Fruit fly (Drosophila melanogaster) whole organism, embryonic: Measurements from ENCODE around the gene CG43886.

Experiments used
- Bgb ChIP-seq: fragments of 200-800 bp; sonication (Bioruptor generic); IDR thresholded peaks from 2 replicates; pipeline ENCODE4 v1.3.6; 2022; ENCODE audit warnings: missing biosample characterization, missing genetic modification characterization; ENCODE audit not compliant: partially characterized antibody
- CG10979 ChIP-seq: fragments of 200-800 bp; sonication (Bioruptor generic); optimal IDR thresholded peaks from 2 replicates; lab custom pipeline; 2018; ENCODE audit warnings: missing biosample characterization, mild to moderate bottlenecking, missing genetic modification characterization, moderate library complexity
- CG11456 ChIP-seq: fragments of 200-800 bp; sonication (Bioruptor generic); IDR thresholded peaks from 3 replicates; pipeline ENCODE4 v1.3.6; 2022; ENCODE audit warnings: missing biosample characterization, missing genetic modification characterization
- CG15073 ChIP-seq: fragments of 200-800 bp; sonication (Bioruptor generic); optimal IDR thresholded peaks from 2 replicates; lab custom pipeline; 2016; ENCODE audit warnings: missing biosample characterization, missing genetic modification characterization
- CG15269 ChIP-seq: fragments of 200-800 bp; sonication (Bioruptor generic); optimal IDR thresholded peaks from 2 replicates; lab custom pipeline; 2018; ENCODE audit warnings: missing biosample characterization, mild to moderate bottlenecking, missing genetic modification characterization, moderate library complexity
- CG17802 ChIP-seq: fragments of 200-800 bp; sonication (Bioruptor generic); optimal IDR thresholded peaks from 2 replicates; lab custom pipeline; 2018; ENCODE audit warnings: missing biosample characterization, mild to moderate bottlenecking, missing genetic modification characterization, moderate library complexity
- CG17829 ChIP-seq: fragments of 200-800 bp; optimal IDR thresholded peaks from 2 replicates; lab custom pipeline; 2019; ENCODE audit warnings: missing biosample characterization, mild to moderate bottlenecking, missing genetic modification characterization, moderate library complexity
- CG1832 ChIP-seq: fragments of 200-800 bp; sonication (Bioruptor generic); optimal IDR thresholded peaks from 2 replicates; lab custom pipeline; 2017; ENCODE audit warnings: missing biosample characterization, mild to moderate bottlenecking, missing genetic modification characterization, inconsistent platforms
- CG2202 ChIP-seq: fragments of 200-800 bp; sonication (Bioruptor generic); optimal IDR thresholded peaks from 2 replicates; lab custom pipeline; 2018; ENCODE audit warnings: missing biosample characterization, mild to moderate bottlenecking, missing genetic modification characterization
- CG2712 ChIP-seq: fragments of 200-800 bp; optimal IDR thresholded peaks from 3 replicates; lab custom pipeline; 2019; ENCODE audit warnings: missing biosample characterization, mild to moderate bottlenecking, missing genetic modification characterization, moderate library complexity
- CG3726 ChIP-seq: fragments of 200-800 bp; sonication (Bioruptor generic); IDR thresholded peaks from 3 replicates; pipeline ENCODE4, ENCODE4 v1.3.6; 2022; ENCODE audit warnings: missing biosample characterization, missing genetic modification characterization
- CG4730 ChIP-seq: fragments of 200-800 bp; sonication (Bioruptor generic); IDR thresholded peaks from 2 replicates; pipeline ENCODE4 v1.3.6; 2022; ENCODE audit warnings: missing biosample characterization, missing genetic modification characterization
- CG4854 ChIP-seq: fragments of 200-800 bp; sonication (Bioruptor generic); optimal IDR thresholded peaks from 2 replicates; lab custom pipeline; 2016; ENCODE audit warnings: missing biosample characterization, missing genetic modification characterization, inconsistent platforms
- CG5245 ChIP-seq: fragments of 200-800 bp; sonication (Bioruptor generic); optimal IDR thresholded peaks from 3 replicates; lab custom pipeline; 2016; ENCODE audit warnings: missing biosample characterization, missing genetic modification characterization
- CG7839 ChIP-seq: fragments of 200-800 bp; sonication (Bioruptor generic); optimal IDR thresholded peaks from 3 replicates; lab custom pipeline; 2018; ENCODE audit warnings: missing biosample characterization, mild to moderate bottlenecking, missing genetic modification characterization, moderate library complexity
- CG7928 ChIP-seq: fragments of 200-800 bp; sonication (Bioruptor generic); optimal IDR thresholded peaks from 2 replicates; lab custom pipeline; 2017; ENCODE audit warnings: missing biosample characterization, mild to moderate bottlenecking, missing genetic modification characterization
- CG8290 ChIP-seq, 3 experiments: fragments of 200-800 bp; sonication (Bioruptor generic); optimal IDR thresholded peaks; 2 replicates each; lab custom pipeline; 2016 to 2019; ENCODE audit warnings: missing biosample characterization in 3 of 3, missing genetic modification characterization in 3 of 3, mild to moderate bottlenecking in 2 of 3, moderate library complexity in 1 of 3
- CG9437 ChIP-seq: fragments of 200-800 bp; sonication (Bioruptor generic); optimal IDR thresholded peaks from 2 replicates; lab custom pipeline; 2018; ENCODE audit warnings: missing biosample characterization, mild to moderate bottlenecking, missing genetic modification characterization
- CG9727 ChIP-seq: fragments of 200-800 bp; sonication (Bioruptor generic); optimal IDR thresholded peaks from 3 replicates; lab custom pipeline; 2017; ENCODE audit warnings: missing biosample characterization, mild to moderate bottlenecking, missing genetic modification characterization
- E2f2 ChIP-seq: fragments of 200-800 bp; sonication (Bioruptor generic); IDR thresholded peaks from 2 replicates; pipeline ENCODE4 v1.3.6; 2022; ENCODE audit warnings: missing biosample characterization, missing genetic modification characterization
- GATAe ChIP-seq: fragments of 200-800 bp; sonication (Bioruptor generic); conservative IDR thresholded peaks from 2 replicates; pipeline ENCODE4 v1.3.6; 2022; ENCODE audit warnings: missing biosample characterization, missing genetic modification characterization
- Gsc ChIP-seq: fragments of 200-800 bp; sonication (Bioruptor generic); IDR thresholded peaks from 2 replicates; pipeline ENCODE4 v1.3.6; 2022; ENCODE audit warnings: missing biosample characterization, missing genetic modification characterization
- Gug ChIP-seq: fragments of 200-800 bp; sonication (Bioruptor generic); IDR thresholded peaks from 4 replicates; pipeline ENCODE4 v1.3.6; 2022; ENCODE audit warnings: missing biosample characterization, missing genetic modification characterization
- HHEX ChIP-seq: fragments of 200-800 bp; sonication (Bioruptor generic); optimal IDR thresholded peaks from 3 replicates; lab custom pipeline; 2017; ENCODE audit warnings: missing biosample characterization, mild to moderate bottlenecking, missing genetic modification characterization, missing genetic modification reagents
- Hmx ChIP-seq: fragments of 200-800 bp; sonication (Bioruptor generic); optimal IDR thresholded peaks from 2 replicates; lab custom pipeline; 2016; ENCODE audit warnings: missing biosample characterization, missing genetic modification characterization
- Hr3 ChIP-seq: fragments of 200-800 bp; sonication (Bioruptor generic); optimal IDR thresholded peaks from 3 replicates; lab custom pipeline; 2016; ENCODE audit warnings: missing biosample characterization, missing genetic modification characterization
- Mes4 ChIP-seq: fragments of 200-800 bp; sonication (Bioruptor generic); optimal IDR thresholded peaks from 2 replicates; lab custom pipeline; 2016; ENCODE audit warnings: missing biosample characterization, missing genetic modification characterization
- Pdp1 ChIP-seq, 2 experiments: fragments of 200-800 bp; sonication (Bioruptor generic); optimal IDR thresholded peaks; 3 replicates each; lab custom pipeline; 2016; ENCODE audit warnings: missing biosample characterization in 2 of 2, missing genetic modification characterization in 2 of 2, mild to moderate bottlenecking in 1 of 2, moderate library complexity in 1 of 2
- Ravus ChIP-seq: fragments of 200-800 bp; sonication (Bioruptor generic); IDR thresholded peaks from 2 replicates; pipeline ENCODE4 v1.3.6; 2022; ENCODE audit warnings: missing biosample characterization, missing genetic modification characterization
- Tbp ChIP-seq: fragments of >200 bp; optimal IDR thresholded peaks from 2 replicates; lab custom pipeline; 2018; ENCODE audit warnings: missing biosample characterization, missing genetic modification characterization
- Trl ChIP-seq, 3 experiments: fragments of >200 bp in 2 of 3; fragments of 200-800 bp in 1 of 3; sonication (Bioruptor generic) in 1 of 3; optimal IDR thresholded peaks; 2 replicates in 1 of 3; 3 replicates in 2 of 3; lab custom pipeline; 2016 to 2017; ENCODE audit warnings: missing biosample characterization in 1 of 3, missing genetic modification characterization in 1 of 3
- Xbp1 ChIP-seq: fragments of 200-800 bp; sonication (Bioruptor generic); optimal IDR thresholded peaks from 3 replicates; lab custom pipeline; 2016; ENCODE audit warnings: missing biosample characterization, mild to moderate bottlenecking, missing genetic modification characterization
- abd-A ChIP-seq: fragments of 200-800 bp; sonication (Bioruptor generic); optimal IDR thresholded peaks from 3 replicates; lab custom pipeline; 2019; ENCODE audit warnings: missing biosample characterization, mild to moderate bottlenecking, missing genetic modification characterization, moderate library complexity
- bab2 ChIP-seq: fragments of 200-800 bp; sonication (Bioruptor generic); optimal IDR thresholded peaks from 2 replicates; lab custom pipeline; 2016; ENCODE audit warnings: missing biosample characterization, missing genetic modification characterization
- br ChIP-seq: fragments of >200 bp; optimal IDR thresholded peaks from 2 replicates; lab custom pipeline; 2017
- btn ChIP-seq: fragments of 200-800 bp; sonication (Bioruptor generic); optimal IDR thresholded peaks from 2 replicates; lab custom pipeline; 2016; ENCODE audit warnings: missing biosample characterization, missing genetic modification characterization
- chinmo ChIP-seq: fragments of 200-800 bp; sonication (Bioruptor generic); IDR thresholded peaks from 4 replicates; pipeline ENCODE4 v1.3.6; 2022; ENCODE audit warnings: missing biosample characterization, missing genetic modification characterization; ENCODE audit not compliant: partially characterized antibody
- en ChIP-seq: fragments of 200-800 bp; sonication (Bioruptor generic); optimal IDR thresholded peaks from 2 replicates; lab custom pipeline; 2016; ENCODE audit warnings: missing biosample characterization, missing genetic modification characterization
- exex ChIP-seq: fragments of 200-800 bp; sonication (Bioruptor generic); optimal IDR thresholded peaks from 4 replicates; lab custom pipeline; 2018; ENCODE audit warnings: missing biosample characterization, mild to moderate bottlenecking, missing genetic modification characterization, moderate library complexity
- ind ChIP-seq: fragments of 200-800 bp; sonication (Bioruptor generic); optimal IDR thresholded peaks from 3 replicates; lab custom pipeline; 2016; ENCODE audit warnings: missing biosample characterization, missing genetic modification characterization
- lab ChIP-seq: fragments of 200-800 bp; sonication (Bioruptor generic); optimal IDR thresholded peaks from 3 replicates; lab custom pipeline; 2017; ENCODE audit warnings: missing biosample characterization, missing genetic modification characterization, mild to moderate bottlenecking, moderate library complexity, missing genetic modification reagents
- lmd ChIP-seq: fragments of 200-800 bp; sonication (Bioruptor generic); IDR thresholded peaks from 2 replicates; pipeline ENCODE4 v1.3.6; 2022; ENCODE audit warnings: missing biosample characterization, missing genetic modification characterization
- lola ChIP-seq, 3 experiments: fragments of >200 bp in 2 of 3; fragments of 200-800 bp in 1 of 3; sonication (Bioruptor generic) in 1 of 3; optimal IDR thresholded peaks; 2 replicates each; lab custom pipeline; 2017 to 2019; ENCODE audit warnings: missing biosample characterization in 3 of 3, missing genetic modification characterization in 3 of 3, mild to moderate bottlenecking in 1 of 3, moderate library complexity in 1 of 3
- nmo ChIP-seq: fragments of 200-800 bp; sonication (Bioruptor generic); optimal IDR thresholded peaks from 2 replicates; lab custom pipeline; 2018; ENCODE audit warnings: missing biosample characterization, mild to moderate bottlenecking, missing genetic modification characterization, moderate library complexity
- pan ChIP-seq, 4 experiments: fragments of >200 bp in 3 of 4; fragments of 200-800 bp in 1 of 4; sonication (Bioruptor generic) in 1 of 4; optimal IDR thresholded peaks in 3 of 4; IDR thresholded peaks in 1 of 4; 2 replicates each; pipeline versions ENCODE4 v1.3.6 to Lab custom; 2017 to 2022; ENCODE audit warnings: missing biosample characterization in 2 of 4, missing genetic modification characterization in 2 of 4, mixed read lengths in 1 of 4
- rib ChIP-seq: fragments of 200-800 bp; sonication (Bioruptor generic); IDR thresholded peaks from 2 replicates; pipeline ENCODE4 v1.3.6; 2022; ENCODE audit warnings: missing biosample characterization, missing genetic modification characterization
- sqz ChIP-seq: fragments of 200-800 bp; sonication (Bioruptor generic); optimal IDR thresholded peaks from 3 replicates; lab custom pipeline; 2018; ENCODE audit warnings: missing biosample characterization, mild to moderate bottlenecking, missing genetic modification characterization
- stc ChIP-seq: fragments of 200-800 bp; sonication (Bioruptor generic); IDR thresholded peaks from 2 replicates; pipeline ENCODE4 v1.3.6; 2022; ENCODE audit warnings: missing biosample characterization, missing genetic modification characterization
- wdn ChIP-seq: fragments of 200-800 bp; sonication (Bioruptor generic); IDR thresholded peaks from 2 replicates; pipeline ENCODE4 v1.3.6; 2022; ENCODE audit warnings: missing biosample characterization, missing genetic modification characterization

The CG43886 gene

DNA sequence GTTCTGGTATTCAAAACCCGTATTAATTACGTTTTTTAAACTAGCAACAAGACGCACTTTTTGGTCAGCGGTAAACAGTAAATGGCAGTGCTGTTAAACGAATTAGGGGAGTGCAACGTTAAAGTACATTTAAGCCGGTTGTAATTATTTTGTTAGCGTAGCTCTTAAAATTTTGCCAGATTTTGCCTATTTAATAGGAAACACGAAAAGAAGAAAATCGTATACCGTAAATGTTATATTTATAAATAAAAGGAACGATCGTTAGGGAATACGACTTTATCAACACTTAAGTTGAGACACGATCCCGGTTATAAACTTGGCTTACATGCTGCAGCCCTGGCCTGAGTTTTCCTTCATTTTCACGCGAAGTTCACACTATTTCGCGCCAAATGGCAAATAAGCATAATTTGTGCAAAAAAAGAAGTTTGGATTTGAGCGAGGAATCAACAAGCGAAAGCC is 22.1 kb downstream of the CG43886 start, which contains the start of the genes Setx and mus301 (continued):
- TF ChIP-seq Trl (optimal IDR thresholded peaks at IDR 0.05; lab: Kevin White, UChicago): no peak
- peak; percentile 89 for TF ChIP-seq Trl (GFP tag; optimal IDR thresholded peaks at IDR 0.05; lab: Kevin White, UChicago)
- TF ChIP-seq Tbp: no peak
- TF ChIP-seq CG9727 (GFP tag; lab: Kevin White, UChicago): peak; percentile 82
- peak; percentile 94 for TF ChIP-seq CG7928 (GFP tag; lab: Kevin White, UChicago)
- no peak for TF ChIP-seq CG1832 (GFP tag; lab: Kevin White, UChicago)
- TF ChIP-seq lmd: peak; percentile 74
- TF ChIP-seq CG11456 (GFP tag; lab: Robert Waterston, UW): peak; percentile 87
- TF ChIP-seq CG15073 (GFP tag; lab: Kevin White, UChicago): peak; percentile 20
- no peak for TF ChIP-seq en (GFP tag; lab: Kevin White, UChicago)
- no peak for TF ChIP-seq CG17829 (tag; lab: Kevin White, UChicago)
- TF ChIP-seq CG4730 (GFP tag; lab: Robert Waterston, UW): peak; percentile 36; the same call in 1 of the 2 replicates
- TF ChIP-seq CG7839 (tag; lab: Kevin White, UChicago): no peak
- TF ChIP-seq CG10979 (tag; lab: Kevin White, UChicago): peak; percentile 69
- TF ChIP-seq rib: peak; percentile 73
- TF ChIP-seq Hr3 (GFP tag; lab: Kevin White, UChicago): peak; percentile 85
- TF ChIP-seq sqz: no peak
- peak; percentile 59 for TF ChIP-seq Hmx (GFP tag; lab: Kevin White, UChicago)
- peak; percentile 90 for TF ChIP-seq Xbp1 (GFP tag; lab: Kevin White, UChicago)
- no peak for TF ChIP-seq CG3726 (GFP tag; lab: Robert Waterston, UW)
- peak; percentile 58 for TF ChIP-seq btn (GFP tag; lab: Kevin White, UChicago)
- TF ChIP-seq ind (GFP tag; lab: Kevin White, UChicago): peak; percentile 81
- peak; percentile 84 for TF ChIP-seq bab2 (GFP tag; lab: Kevin White, UChicago)
- no peak for TF ChIP-seq Ravus (GFP tag; lab: Robert Waterston, UW)
- TF ChIP-seq lola (GFP tag; optimal IDR thresholded peaks at IDR 0.05; lab: Kevin White, UChicago): peak in 1 of 3 experiments; percentile 74
- peak; percentile 35 for TF ChIP-seq CG17802 (tag; lab: Kevin White, UChicago)
- TF ChIP-seq Gsc (GFP tag; lab: Robert Waterston, UW): 0 out of 2 replicates have a peak, but pooled peaks have one; percentile 27
- no peak for TF ChIP-seq br (lab: Kevin White, UChicago)
- TF ChIP-seq CG8290 (GFP tag; optimal IDR thresholded peaks at IDR 0.05; lab: Kevin White, UChicago): peak; percentile 83
- no peak for TF ChIP-seq CG8290 (tag; optimal IDR thresholded peaks at IDR 0.05; lab: Kevin White, UChicago)
- TF ChIP-seq CG2202 (tag; lab: Kevin White, UChicago): peak; percentile 49
- peak; percentile 67 for TF ChIP-seq CG5245 (GFP tag; lab: Kevin White, UChicago)
- TF ChIP-seq GATAe: no peak
- TF ChIP-seq exex (tag; lab: Kevin White, UChicago): no peak
- peak; percentile 67; the same call in 2 of the 4 replicates for TF ChIP-seq Gug (GFP tag; lab: Robert Waterston, UW)
- TF ChIP-seq CG15269 (tag; lab: Kevin White, UChicago): no peak
- peak; percentile 66; the same call in 1 of the 2 replicates for TF ChIP-seq wdn (GFP tag; lab: Robert Waterston, UW)
- no peak for TF ChIP-seq pan (optimal IDR thresholded peaks at IDR 0.05; lab: Kevin White, UChicago)
- TF ChIP-seq pan (GFP tag; optimal IDR thresholded peaks at IDR 0.05 in 1 of 2, IDR thresholded peaks at IDR 0.05 in 1 of 2): peak in 1 of 2 experiments; percentile 61
- peak; percentile 91 for TF ChIP-seq E2f2 (GFP tag; lab: Robert Waterston, UW)
- peak; percentile 82 for TF ChIP-seq CG2712
- TF ChIP-seq Bgb (GFP tag; lab: Robert Waterston, UW): no peak
- no peak for TF ChIP-seq chinmo (GFP tag; lab: Robert Waterston, UW)
- TF ChIP-seq HHEX (GFP tag; lab: Kevin White, UChicago): peak; percentile 69
- TF ChIP-seq lab (GFP tag; lab: Kevin White, UChicago): no peak
- TF ChIP-seq nmo (GFP tag; lab: Kevin White, UChicago): peak; percentile 89
- no peak for TF ChIP-seq stc
- peak; percentile 82 to 88 for TF ChIP-seq Pdp1 (GFP tag; optimal IDR thresholded peaks at IDR 0.05; lab: Kevin White, UChicago)
- TF ChIP-seq CG9437 (GFP tag; lab: Kevin White, UChicago): peak; percentile 87
- peak; percentile 76 for TF ChIP-seq CG4854
- TF ChIP-seq Mes4: peak; percentile 26
- no peak for TF ChIP-seq abd-A
